Fruit fly (Drosophila melanogaster) whole organism, embryonic: ENCODE measurements around the gene CG14054.

Source experiments
- CG13123 ChIP-seq: fragments of 200-800 bp; sonication (Bioruptor generic); optimal IDR thresholded peaks from 2 replicates; lab custom pipeline; 2016; ENCODE audit warnings: missing biosample characterization, missing genetic modification characterization
- CG13296 ChIP-seq: fragments of 200-800 bp; sonication (Bioruptor generic); optimal IDR thresholded peaks from 3 replicates; lab custom pipeline; 2018; ENCODE audit warnings: missing biosample characterization, mild to moderate bottlenecking, missing genetic modification characterization
- CG14014 ChIP-seq: fragments of 200-800 bp; sonication (Bioruptor generic); IDR thresholded peaks from 2 replicates; pipeline ENCODE4 v1.3.6; 2022; ENCODE audit warnings: missing biosample characterization, missing genetic modification characterization
- CG15479 ChIP-seq: fragments of 200-800 bp; sonication (Bioruptor generic); optimal IDR thresholded peaks from 3 replicates; lab custom pipeline; 2019; ENCODE audit warnings: missing biosample characterization, mild to moderate bottlenecking, missing genetic modification characterization, moderate library complexity
- CG16815 ChIP-seq: fragments of 200-800 bp; sonication (Bioruptor generic); optimal IDR thresholded peaks from 3 replicates; lab custom pipeline; 2017; ENCODE audit warnings: missing biosample characterization, mild to moderate bottlenecking, missing genetic modification characterization
- CG17359 ChIP-seq: fragments of 200-800 bp; sonication (Bioruptor generic); optimal IDR thresholded peaks from 3 replicates; lab custom pipeline; 2018; ENCODE audit warnings: missing biosample characterization, mild to moderate bottlenecking, missing genetic modification characterization, moderate library complexity
- CG18764 ChIP-seq: fragments of 200-800 bp; sonication (Bioruptor generic); optimal IDR thresholded peaks from 3 replicates; lab custom pipeline; 2016; ENCODE audit warnings: missing biosample characterization, missing genetic modification characterization
- CG2129 ChIP-seq: fragments of 200-800 bp; sonication (Bioruptor generic); IDR thresholded peaks from 2 replicates; pipeline ENCODE4 v1.3.6; 2022; ENCODE audit warnings: missing biosample characterization, missing genetic modification characterization; ENCODE audit not compliant: partially characterized antibody
- CG2202 ChIP-seq: fragments of 200-800 bp; sonication (Bioruptor generic); optimal IDR thresholded peaks from 2 replicates; lab custom pipeline; 2018; ENCODE audit warnings: missing biosample characterization, mild to moderate bottlenecking, missing genetic modification characterization
- CG3065 ChIP-seq: fragments of 200-800 bp; sonication (Bioruptor generic); optimal IDR thresholded peaks from 2 replicates; lab custom pipeline; 2016; ENCODE audit warnings: missing biosample characterization, missing genetic modification characterization
- CG31224 ChIP-seq: fragments of 200-800 bp; sonication (Bioruptor generic); IDR thresholded peaks from 2 replicates; pipeline ENCODE4 v1.3.6; 2022; ENCODE audit warnings: missing biosample characterization, missing genetic modification characterization
- CG32532 ChIP-seq: fragments of 200-800 bp; sonication (Bioruptor generic); IDR thresholded peaks from 2 replicates; pipeline ENCODE4 v1.3.6; 2022; ENCODE audit warnings: missing biosample characterization, missing genetic modification characterization
- CG33557 ChIP-seq: fragments of 200-800 bp; sonication (Bioruptor generic); optimal IDR thresholded peaks from 2 replicates; lab custom pipeline; 2019; ENCODE audit warnings: missing biosample characterization, mild to moderate bottlenecking, missing genetic modification characterization, moderate library complexity
- CG43689 ChIP-seq: fragments of 200-800 bp; sonication (Bioruptor generic); IDR thresholded peaks from 2 replicates; pipeline ENCODE4 v1.3.6; 2022; ENCODE audit warnings: missing biosample characterization, missing genetic modification characterization
- CG4730 ChIP-seq: fragments of 200-800 bp; sonication (Bioruptor generic); IDR thresholded peaks from 2 replicates; pipeline ENCODE4 v1.3.6; 2022; ENCODE audit warnings: missing biosample characterization, missing genetic modification characterization
- CG5245 ChIP-seq: fragments of 200-800 bp; sonication (Bioruptor generic); optimal IDR thresholded peaks from 3 replicates; lab custom pipeline; 2016; ENCODE audit warnings: missing biosample characterization, missing genetic modification characterization
- CG8281 ChIP-seq: fragments of 200-800 bp; sonication (Bioruptor generic); optimal IDR thresholded peaks from 2 replicates; lab custom pipeline; 2018; ENCODE audit warnings: missing biosample characterization, mild to moderate bottlenecking, missing genetic modification characterization, moderate library complexity
- CG8290 ChIP-seq, 3 experiments: fragments of 200-800 bp; sonication (Bioruptor generic); optimal IDR thresholded peaks; 2 replicates each; lab custom pipeline; 2016 to 2019; ENCODE audit warnings: missing biosample characterization in 3 of 3, missing genetic modification characterization in 3 of 3, mild to moderate bottlenecking in 2 of 3, moderate library complexity in 1 of 3
- CG8944 ChIP-seq: fragments of 200-800 bp; sonication (Bioruptor generic); optimal IDR thresholded peaks from 3 replicates; lab custom pipeline; 2016; ENCODE audit warnings: missing biosample characterization, missing genetic modification characterization
- D19A ChIP-seq: fragments of 200-800 bp; optimal IDR thresholded peaks from 3 replicates; lab custom pipeline; 2019; ENCODE audit warnings: missing biosample characterization, mild to moderate bottlenecking, missing genetic modification characterization, moderate library complexity
- Ets65A ChIP-seq: fragments of 200-800 bp; sonication (Bioruptor generic); peaks from one replicate; lab custom pipeline; 2016; ENCODE audit warnings: missing biosample characterization, missing genetic modification characterization
- Fer2 ChIP-seq: fragments of 200-800 bp; sonication (Bioruptor generic); optimal IDR thresholded peaks from 2 replicates; lab custom pipeline; 2018; ENCODE audit warnings: missing biosample characterization, mild to moderate bottlenecking, missing genetic modification characterization, moderate library complexity
- Hr78 ChIP-seq, 2 experiments: fragments of 200-800 bp in 1 of 2; fragments of >200 bp in 1 of 2; sonication (Bioruptor generic) in 1 of 2; optimal IDR thresholded peaks; 2 replicates each; lab custom pipeline; 2017 to 2019; ENCODE audit warnings: missing biosample characterization in 2 of 2, missing genetic modification characterization in 2 of 2, mild to moderate bottlenecking in 1 of 2, moderate library complexity in 1 of 2
- MESR4 ChIP-seq: fragments of 200-800 bp; sonication (Bioruptor generic); optimal IDR thresholded peaks from 2 replicates; lab custom pipeline; 2018; ENCODE audit warnings: missing biosample characterization, mild to moderate bottlenecking, missing genetic modification characterization, moderate library complexity
- Max ChIP-seq: fragments of 200-800 bp; sonication (Bioruptor generic); optimal IDR thresholded peaks from 2 replicates; lab custom pipeline; 2016; ENCODE audit warnings: missing biosample characterization, mild to moderate bottlenecking, missing genetic modification characterization
- Nf-YB ChIP-seq: fragments of 200-800 bp; sonication (Bioruptor generic); optimal IDR thresholded peaks from 3 replicates; lab custom pipeline; 2019; ENCODE audit warnings: missing biosample characterization, mild to moderate bottlenecking, missing genetic modification characterization, moderate library complexity
- Ptx1 ChIP-seq: fragments of 200-800 bp; sonication (Bioruptor generic); IDR thresholded peaks from 2 replicates; pipeline ENCODE4 v1.3.6; 2022; ENCODE audit warnings: missing biosample characterization, missing genetic modification characterization
- Sry-δ ChIP-seq: fragments of 200-800 bp; sonication (Bioruptor generic); optimal IDR thresholded peaks from 2 replicates; lab custom pipeline; 2016; ENCODE audit warnings: missing biosample characterization, missing genetic modification characterization
- Usf ChIP-seq: fragments of 200-800 bp; sonication (Bioruptor generic); optimal IDR thresholded peaks from 2 replicates; lab custom pipeline; 2017; ENCODE audit warnings: missing genotype, missing biosample characterization, missing genetic modification characterization
- ab ChIP-seq: fragments of 200-800 bp; sonication (Bioruptor generic); optimal IDR thresholded peaks from 2 replicates; lab custom pipeline; 2016; ENCODE audit warnings: missing biosample characterization, missing genetic modification characterization
- bbx ChIP-seq: fragments of 200-800 bp; sonication (Bioruptor generic); IDR thresholded peaks from 2 replicates; pipeline ENCODE4 v1.3.6; 2022; ENCODE audit warnings: missing biosample characterization, missing genetic modification characterization; ENCODE audit not compliant: partially characterized antibody
- chn ChIP-seq: fragments of 200-800 bp; sonication (Bioruptor generic); optimal IDR thresholded peaks from 2 replicates; lab custom pipeline; 2016; ENCODE audit warnings: missing biosample characterization, missing genetic modification characterization
- dmrt11E ChIP-seq: fragments of 200-800 bp; sonication (Bioruptor generic); optimal IDR thresholded peaks from 3 replicates; lab custom pipeline; 2018; ENCODE audit warnings: missing biosample characterization, mild to moderate bottlenecking, missing genetic modification characterization, moderate library complexity
- esg ChIP-seq: fragments of 200-800 bp; sonication (Bioruptor generic); conservative IDR thresholded peaks from 2 replicates; pipeline ENCODE4 v1.3.6; 2022; ENCODE audit warnings: missing biosample characterization, missing genetic modification characterization
- ewg ChIP-seq: fragments of 200-800 bp; sonication (Bioruptor generic); optimal IDR thresholded peaks from 3 replicates; lab custom pipeline; 2017; ENCODE audit warnings: mild to moderate bottlenecking, missing biosample characterization, missing genetic modification reagents, missing genetic modification characterization
- ftz-f1 ChIP-seq: fragments of 200-800 bp; sonication (Bioruptor generic); optimal IDR thresholded peaks from 2 replicates; lab custom pipeline; 2016; ENCODE audit warnings: missing biosample characterization, missing genetic modification characterization
- hbn ChIP-seq: fragments of 200-800 bp; sonication (Bioruptor generic); IDR thresholded peaks from 2 replicates; pipeline ENCODE4 v1.3.6; 2022; ENCODE audit warnings: missing biosample characterization, missing genetic modification characterization; ENCODE audit not compliant: partially characterized antibody
- kah ChIP-seq: fragments of 200-800 bp; sonication (Bioruptor generic); optimal IDR thresholded peaks from 2 replicates; lab custom pipeline; 2018; ENCODE audit warnings: missing biosample characterization, mild to moderate bottlenecking, missing genetic modification characterization
- mld ChIP-seq: fragments of 200-800 bp; sonication (Bioruptor generic); IDR thresholded peaks from 3 replicates; pipeline ENCODE4 v1.3.6; 2022; ENCODE audit warnings: missing biosample characterization, missing genetic modification characterization; ENCODE audit not compliant: partially characterized antibody
- nerfin-2 ChIP-seq: fragments of 200-800 bp; sonication (Bioruptor generic); IDR thresholded peaks from 2 replicates; pipeline ENCODE4 v1.3.6; 2022; ENCODE audit warnings: missing biosample characterization, missing genetic modification characterization; ENCODE audit not compliant: partially characterized antibody
- odd ChIP-seq: fragments of 200-800 bp; sonication (Bioruptor generic); optimal IDR thresholded peaks from 2 replicates; lab custom pipeline; 2017; ENCODE audit warnings: missing biosample characterization, mild to moderate bottlenecking, missing genetic modification characterization
- pan ChIP-seq, 4 experiments: fragments of >200 bp in 3 of 4; fragments of 200-800 bp in 1 of 4; sonication (Bioruptor generic) in 1 of 4; optimal IDR thresholded peaks in 3 of 4; IDR thresholded peaks in 1 of 4; 2 replicates each; pipeline versions ENCODE4 v1.3.6 to Lab custom; 2017 to 2022; ENCODE audit warnings: missing biosample characterization in 2 of 4, missing genetic modification characterization in 2 of 4, mixed read lengths in 1 of 4
- pfk ChIP-seq: fragments of 200-800 bp; sonication (Bioruptor generic); optimal IDR thresholded peaks from 2 replicates; lab custom pipeline; 2018; ENCODE audit warnings: missing biosample characterization, mild to moderate bottlenecking, missing genetic modification characterization, moderate library complexity
- salm ChIP-seq: fragments of 200-800 bp; sonication (Bioruptor generic); optimal IDR thresholded peaks from 2 replicates; lab custom pipeline; 2018; ENCODE audit warnings: missing biosample characterization, mild to moderate bottlenecking, missing genetic modification characterization
- sens ChIP-seq: fragments of 200-800 bp; sonication (Bioruptor generic); peaks from one replicate; lab custom pipeline; 2016; ENCODE audit warnings: missing biosample characterization, missing genetic modification characterization
- tgo ChIP-seq: fragments of 200-800 bp; sonication (Bioruptor generic); IDR thresholded peaks from 3 replicates; pipeline ENCODE4 v1.3.6; 2022; ENCODE audit warnings: missing biosample characterization, missing genetic modification characterization
- wek ChIP-seq: fragments of 200-800 bp; sonication (Bioruptor generic); optimal IDR thresholded peaks from 3 replicates; lab custom pipeline; 2018; ENCODE audit warnings: missing biosample characterization, mild to moderate bottlenecking, missing genetic modification characterization, moderate library complexity
- wor ChIP-seq: fragments of 200-800 bp; sonication (Bioruptor generic); IDR thresholded peaks from 2 replicates; pipeline ENCODE4 v1.3.6; 2022; ENCODE audit warnings: missing biosample characterization, missing genetic modification characterization

The CG14054 gene

dm6 chrX:2083678-2084162 lies 17.6 kb upstream of the CG14054 start (continued):
- no peak for TF ChIP-seq nerfin-2 (GFP tag; lab: Robert Waterston, UW)
- TF ChIP-seq odd, result peak; percentile 63
- peak; percentile 89 for TF ChIP-seq chn (GFP tag; lab: Kevin White, UChicago)
- TF ChIP-seq CG2129, result no peak
- peak; percentile 27 for TF ChIP-seq CG13123 (GFP tag; lab: Kevin White, UChicago)
- peak; percentile 61 for TF ChIP-seq kah (GFP tag; lab: Kevin White, UChicago)
- TF ChIP-seq Ets65A, result peak; percentile 97
- TF ChIP-seq CG16815 (GFP tag; lab: Kevin White, UChicago), result peak; percentile 72
- peak; percentile 80 for TF ChIP-seq CG32532 (GFP tag; lab: Robert Waterston, UW)
- peak; percentile 30 for TF ChIP-seq ftz-f1 (GFP tag; lab: Kevin White, UChicago)
- peak; percentile 55 for TF ChIP-seq CG13296
- TF ChIP-seq CG8944 (GFP tag; lab: Kevin White, UChicago), result peak; percentile 87
- TF ChIP-seq pfk (GFP tag; lab: Kevin White, UChicago), result no peak
- no peak for TF ChIP-seq CG8290 (GFP tag; optimal IDR thresholded peaks at IDR 0.05; lab: Kevin White, UChicago)
- peak; percentile 11 to 96 for TF ChIP-seq CG8290 (tag; optimal IDR thresholded peaks at IDR 0.05; lab: Kevin White, UChicago)
- peak; percentile 59 for TF ChIP-seq ewg (GFP tag; lab: Kevin White, UChicago)
- TF ChIP-seq Hr78 (GFP tag; optimal IDR thresholded peaks at IDR 0.05; lab: Kevin White, UChicago), result peak in 1 of 2 experiments; percentile 98
- peak; percentile 62 for TF ChIP-seq CG3065
- no peak for TF ChIP-seq CG15479 (GFP tag; lab: Kevin White, UChicago)
- peak; percentile 82 for TF ChIP-seq esg (GFP tag; lab: Robert Waterston, UW)
- peak; percentile 84 for TF ChIP-seq tgo (GFP tag; lab: Robert Waterston, UW)
- TF ChIP-seq CG14014 (GFP tag; lab: Robert Waterston, UW), result peak; percentile 71; the same call in 1 of the 2 replicates
- peak; percentile 73 for TF ChIP-seq dmrt11E (tag; lab: Kevin White, UChicago)
- TF ChIP-seq Sry-δ (GFP tag; lab: Kevin White, UChicago), result peak; percentile 44
- TF ChIP-seq Usf (GFP tag; lab: Kevin White, UChicago), result peak; percentile 48
- peak; percentile 63 for TF ChIP-seq CG33557 (GFP tag; lab: Kevin White, UChicago)
- TF ChIP-seq Nf-YB (GFP tag; lab: Kevin White, UChicago), result peak; percentile 67
- peak; percentile 45 for TF ChIP-seq ab
- peak; percentile 71 for TF ChIP-seq CG43689 (GFP tag; lab: Robert Waterston, UW)
- peak; percentile 76 for TF ChIP-seq salm (tag; lab: Kevin White, UChicago)
- peak; percentile 81 for TF ChIP-seq CG4730
- no peak for TF ChIP-seq bbx (GFP tag; lab: Robert Waterston, UW)
- peak; percentile 90 for TF ChIP-seq Ptx1 (GFP tag; lab: Robert Waterston, UW)
- peak; percentile 82 for TF ChIP-seq CG17359 (tag; lab: Kevin White, UChicago)
- TF ChIP-seq Max (GFP tag; lab: Kevin White, UChicago), result peak; percentile 72
- TF ChIP-seq sens (GFP tag; lab: Kevin White, UChicago), result peak; percentile 96
- TF ChIP-seq wek (GFP tag; lab: Kevin White, UChicago), result peak; percentile 86
- peak; percentile 77 for TF ChIP-seq wor (GFP tag; lab: Robert Waterston, UW)
- peak; percentile 66 for TF ChIP-seq CG8281 (tag; lab: Kevin White, UChicago)
- TF ChIP-seq D19A, result peak; percentile 83
- peak; percentile 72 for TF ChIP-seq CG18764 (GFP tag; lab: Kevin White, UChicago)
- TF ChIP-seq mld (GFP tag; lab: Robert Waterston, UW), result no peak
- TF ChIP-seq Fer2 (tag; lab: Kevin White, UChicago), result no peak
- TF ChIP-seq CG31224 (GFP tag; lab: Robert Waterston, UW), result peak; percentile 63; the same call in 1 of the 2 replicates
- peak; percentile 13 for TF ChIP-seq MESR4 (GFP tag; lab: Kevin White, UChicago)
- peak; percentile 71 for TF ChIP-seq CG2202 (tag; lab: Kevin White, UChicago)
- peak; percentile 67 for TF ChIP-seq CG5245 (GFP tag; lab: Kevin White, UChicago)
- no peak for TF ChIP-seq hbn (GFP tag; lab: Robert Waterston, UW)
- peak in 1 of 2 experiments; percentile 63 for TF ChIP-seq pan (optimal IDR thresholded peaks at IDR 0.05; lab: Kevin White, UChicago)
- TF ChIP-seq pan (GFP tag; optimal IDR thresholded peaks at IDR 0.05 in 1 of 2, IDR thresholded peaks at IDR 0.05 in 1 of 2), result peak; percentile 53 to 90
